Fruit fly (Drosophila melanogaster) whole organism, embryonic: ENCODE data around the gene mino.
A peak's percentile ranks its signal among the peaks of the same experiment; 100 is the strongest.

Source experiments
- Aef1 ChIP-seq: fragments of 200-800 bp; sonication (Bioruptor generic); IDR thresholded peaks from 3 replicates; pipeline ENCODE4 v1.3.6; 2022; ENCODE audit warnings: missing biosample characterization, missing genetic modification characterization
- Bgb ChIP-seq: fragments of 200-800 bp; sonication (Bioruptor generic); IDR thresholded peaks from 2 replicates; pipeline ENCODE4 v1.3.6; 2022; ENCODE audit warnings: missing biosample characterization, missing genetic modification characterization; ENCODE audit not compliant: partially characterized antibody
- CG10366 ChIP-seq: fragments of 200-800 bp; sonication (Bioruptor generic); IDR thresholded peaks from 2 replicates; pipeline ENCODE4 v1.3.6; 2022; ENCODE audit warnings: missing biosample characterization, missing genetic modification characterization
- CG11456 ChIP-seq: fragments of 200-800 bp; sonication (Bioruptor generic); IDR thresholded peaks from 3 replicates; pipeline ENCODE4 v1.3.6; 2022; ENCODE audit warnings: missing biosample characterization, missing genetic modification characterization
- CG12104 ChIP-seq: fragments of 200-800 bp; sonication (Bioruptor generic); optimal IDR thresholded peaks from 3 replicates; lab custom pipeline; 2016; ENCODE audit warnings: missing biosample characterization, missing genetic modification characterization
- CG12219 ChIP-seq: fragments of 200-800 bp; sonication (Bioruptor generic); optimal IDR thresholded peaks from 3 replicates; lab custom pipeline; 2018; ENCODE audit warnings: missing biosample characterization, mild to moderate bottlenecking, missing genetic modification characterization
- CG17359 ChIP-seq: fragments of 200-800 bp; sonication (Bioruptor generic); optimal IDR thresholded peaks from 3 replicates; lab custom pipeline; 2018; ENCODE audit warnings: missing biosample characterization, mild to moderate bottlenecking, missing genetic modification characterization, moderate library complexity
- CG17385 ChIP-seq: fragments of 200-800 bp; sonication (Bioruptor generic); optimal IDR thresholded peaks from 3 replicates; lab custom pipeline; 2018; ENCODE audit warnings: missing biosample characterization, mild to moderate bottlenecking, missing genetic modification characterization
- CG2129 ChIP-seq: fragments of 200-800 bp; sonication (Bioruptor generic); IDR thresholded peaks from 2 replicates; pipeline ENCODE4 v1.3.6; 2022; ENCODE audit warnings: missing biosample characterization, missing genetic modification characterization; ENCODE audit not compliant: partially characterized antibody
- CG31224 ChIP-seq: fragments of 200-800 bp; sonication (Bioruptor generic); IDR thresholded peaks from 2 replicates; pipeline ENCODE4 v1.3.6; 2022; ENCODE audit warnings: missing biosample characterization, missing genetic modification characterization
- CG31441 ChIP-seq: fragments of 200-800 bp; sonication (Bioruptor generic); IDR thresholded peaks from 2 replicates; pipeline ENCODE4 v1.3.6; 2022; ENCODE audit warnings: missing biosample characterization, missing genetic modification characterization
- CG42726 ChIP-seq: fragments of 200-800 bp; sonication (Bioruptor generic); IDR thresholded peaks from 2 replicates; pipeline ENCODE4 v1.3.6; 2022; ENCODE audit warnings: missing biosample characterization, missing genetic modification characterization; ENCODE audit not compliant: partially characterized antibody
- CG4328 ChIP-seq: fragments of 200-800 bp; sonication (Bioruptor generic); optimal IDR thresholded peaks from 3 replicates; lab custom pipeline; 2017; ENCODE audit warnings: missing biosample characterization, missing genetic modification reagents, missing genetic modification characterization
- CG6813 ChIP-seq: fragments of 200-800 bp; sonication (Bioruptor generic); optimal IDR thresholded peaks from 2 replicates; lab custom pipeline; 2017; ENCODE audit warnings: missing biosample characterization, missing genetic modification characterization, mild to moderate bottlenecking, moderate library complexity, missing genetic modification reagents
- CG8281 ChIP-seq: fragments of 200-800 bp; sonication (Bioruptor generic); optimal IDR thresholded peaks from 2 replicates; lab custom pipeline; 2018; ENCODE audit warnings: missing biosample characterization, mild to moderate bottlenecking, missing genetic modification characterization, moderate library complexity
- CG9437 ChIP-seq: fragments of 200-800 bp; sonication (Bioruptor generic); optimal IDR thresholded peaks from 2 replicates; lab custom pipeline; 2018; ENCODE audit warnings: missing biosample characterization, mild to moderate bottlenecking, missing genetic modification characterization
- CG9932 ChIP-seq: fragments of 200-800 bp; sonication (Bioruptor generic); IDR thresholded peaks from 2 replicates; pipeline ENCODE4 v1.3.6; 2022; ENCODE audit warnings: missing biosample characterization, missing genetic modification characterization
- CHES-1-like ChIP-seq: fragments of 200-800 bp; sonication (Bioruptor generic); optimal IDR thresholded peaks from 2 replicates; lab custom pipeline; 2016; ENCODE audit warnings: missing biosample characterization, missing genetic modification characterization
- HmgZ ChIP-seq: fragments of 200-800 bp; sonication (Bioruptor generic); optimal IDR thresholded peaks from 2 replicates; lab custom pipeline; 2018; ENCODE audit warnings: missing biosample characterization, mild to moderate bottlenecking, missing genetic modification characterization
- MBD-R2 ChIP-seq: fragments of 200-800 bp; sonication (Bioruptor generic); IDR thresholded peaks from 2 replicates; pipeline ENCODE4 v1.3.6; 2022; ENCODE audit warnings: missing biosample characterization, missing genetic modification characterization
- Med ChIP-seq: fragments of 200-800 bp; sonication (Bioruptor generic); peaks from one replicate; lab custom pipeline; 2016; ENCODE audit warnings: missing biosample characterization, missing genetic modification characterization, mild to moderate bottlenecking, inconsistent platforms, moderate library complexity
- Meics ChIP-seq: fragments of 200-800 bp; sonication (Bioruptor generic); optimal IDR thresholded peaks from 2 replicates; lab custom pipeline; 2017; ENCODE audit warnings: missing biosample characterization, mild to moderate bottlenecking, missing genetic modification characterization
- Mes4 ChIP-seq: fragments of 200-800 bp; sonication (Bioruptor generic); optimal IDR thresholded peaks from 2 replicates; lab custom pipeline; 2016; ENCODE audit warnings: missing biosample characterization, missing genetic modification characterization
- NC2α ChIP-seq: fragments of 200-800 bp; sonication (Bioruptor generic); optimal IDR thresholded peaks from 2 replicates; lab custom pipeline; 2016; ENCODE audit warnings: missing biosample characterization, missing genetic modification characterization
- Pdp1 ChIP-seq, 2 experiments: fragments of 200-800 bp; sonication (Bioruptor generic); optimal IDR thresholded peaks; 3 replicates each; lab custom pipeline; 2016; ENCODE audit warnings: missing biosample characterization in 2 of 2, missing genetic modification characterization in 2 of 2, mild to moderate bottlenecking in 1 of 2, moderate library complexity in 1 of 2
- Sox102F ChIP-seq: fragments of 200-800 bp; sonication (Bioruptor generic); optimal IDR thresholded peaks from 2 replicates; lab custom pipeline; 2018; ENCODE audit warnings: missing biosample characterization, mild to moderate bottlenecking, missing genetic modification characterization, moderate library complexity
- Taf1 ChIP-seq: fragments of 200-800 bp; sonication (Bioruptor generic); IDR thresholded peaks from 2 replicates; pipeline ENCODE4 v1.3.6; 2022; ENCODE audit warnings: missing biosample characterization, missing genetic modification characterization
- aop ChIP-seq: fragments of 200-800 bp; sonication (Bioruptor generic); IDR thresholded peaks from 2 replicates; pipeline ENCODE4 v1.3.6; 2022; ENCODE audit warnings: missing biosample characterization, missing genetic modification characterization
- az2 ChIP-seq: fragments of 200-800 bp; sonication (Bioruptor generic); optimal IDR thresholded peaks from 3 replicates; lab custom pipeline; 2016; ENCODE audit warnings: missing biosample characterization, missing genetic modification characterization
- bsh ChIP-seq, 2 experiments: fragments of 200-800 bp; sonication (Bioruptor generic); optimal IDR thresholded peaks; 2 replicates each; lab custom pipeline; 2017 to 2018; ENCODE audit warnings: mild to moderate bottlenecking in 2 of 2, missing biosample characterization in 2 of 2, missing genetic modification characterization in 2 of 2, moderate library complexity in 1 of 2
- chinmo ChIP-seq: fragments of 200-800 bp; sonication (Bioruptor generic); IDR thresholded peaks from 4 replicates; pipeline ENCODE4 v1.3.6; 2022; ENCODE audit warnings: missing biosample characterization, missing genetic modification characterization; ENCODE audit not compliant: partially characterized antibody
- eve ChIP-seq, 2 experiments: fragments of >200 bp; optimal IDR thresholded peaks; 2 replicates each; lab custom pipeline; 2017; ENCODE audit warnings: missing biosample characterization in 2 of 2, missing genetic modification characterization in 2 of 2
- fd102C ChIP-seq: fragments of 200-800 bp; sonication (Bioruptor generic); optimal IDR thresholded peaks from 2 replicates; lab custom pipeline; 2018; ENCODE audit warnings: missing biosample characterization, mild to moderate bottlenecking, missing genetic modification characterization, moderate library complexity
- gcm2 ChIP-seq: fragments of 200-800 bp; sonication (Bioruptor generic); optimal IDR thresholded peaks from 2 replicates; lab custom pipeline; 2016; ENCODE audit warnings: missing biosample characterization, missing genetic modification characterization
- gro ChIP-seq: fragments of 200-800 bp; sonication (Bioruptor generic); optimal IDR thresholded peaks from 2 replicates; lab custom pipeline; 2016; ENCODE audit warnings: missing biosample characterization, missing genetic modification characterization
- gsb ChIP-seq: fragments of 200-800 bp; sonication (Bioruptor generic); IDR thresholded peaks from 2 replicates; pipeline ENCODE4 v1.3.6; 2022; ENCODE audit warnings: missing biosample characterization, missing genetic modification characterization
- gsb-n ChIP-seq: fragments of 200-800 bp; sonication (Bioruptor generic); optimal IDR thresholded peaks from 3 replicates; lab custom pipeline; 2018; ENCODE audit warnings: missing biosample characterization, mild to moderate bottlenecking, missing genetic modification characterization
- lmd ChIP-seq: fragments of 200-800 bp; sonication (Bioruptor generic); IDR thresholded peaks from 2 replicates; pipeline ENCODE4 v1.3.6; 2022; ENCODE audit warnings: missing biosample characterization, missing genetic modification characterization
- nom ChIP-seq: fragments of 200-800 bp; sonication (Bioruptor generic); optimal IDR thresholded peaks from 2 replicates; lab custom pipeline; 2017; ENCODE audit warnings: missing biosample characterization, missing genetic modification characterization, mild to moderate bottlenecking, moderate library complexity, missing genetic modification reagents
- peb ChIP-seq: fragments of 200-800 bp; sonication (Bioruptor generic); IDR thresholded peaks from 2 replicates; pipeline ENCODE4 v1.3.6; 2022; ENCODE audit warnings: missing biosample characterization, missing genetic modification characterization
- ranshi ChIP-seq: fragments of 200-800 bp; sonication (Bioruptor generic); IDR thresholded peaks from 2 replicates; pipeline ENCODE4 v1.3.6; 2022; ENCODE audit warnings: missing biosample characterization, missing genetic modification characterization
- slbo ChIP-seq: fragments of 200-800 bp; sonication (Bioruptor generic); IDR thresholded peaks from 2 replicates; pipeline ENCODE4 v1.3.6; 2022; ENCODE audit warnings: missing biosample characterization, missing genetic modification characterization
- sna ChIP-seq: fragments of 200-800 bp; sonication (Bioruptor generic); IDR thresholded peaks from 2 replicates; pipeline ENCODE4 v1.3.6; 2022; ENCODE audit warnings: missing biosample characterization, missing genetic modification characterization; ENCODE audit not compliant: partially characterized antibody
- sob ChIP-seq: fragments of 200-800 bp; sonication (Bioruptor generic); IDR thresholded peaks from 2 replicates; pipeline ENCODE4 v1.3.6; 2022; ENCODE audit warnings: missing biosample characterization, missing genetic modification characterization
- tgo ChIP-seq: fragments of 200-800 bp; sonication (Bioruptor generic); IDR thresholded peaks from 3 replicates; pipeline ENCODE4 v1.3.6; 2022; ENCODE audit warnings: missing biosample characterization, missing genetic modification characterization
- tin ChIP-seq: fragments of 200-800 bp; sonication (Bioruptor generic); optimal IDR thresholded peaks from 3 replicates; lab custom pipeline; 2016; ENCODE audit warnings: missing biosample characterization, missing genetic modification characterization
- tx ChIP-seq: fragments of 200-800 bp; sonication (Bioruptor generic); optimal IDR thresholded peaks from 2 replicates; lab custom pipeline; 2016; ENCODE audit warnings: missing biosample characterization, missing genetic modification characterization
- vvl ChIP-seq: fragments of 200-800 bp; sonication (Bioruptor generic); IDR thresholded peaks from 2 replicates; pipeline ENCODE4 v1.3.6; 2022; ENCODE audit warnings: missing biosample characterization, missing genetic modification characterization
- zen ChIP-seq: fragments of 200-800 bp; sonication (Bioruptor generic); optimal IDR thresholded peaks from 3 replicates; lab custom pipeline; 2018; ENCODE audit warnings: missing biosample characterization, mild to moderate bottlenecking, missing genetic modification characterization, moderate library complexity
- zfh2 ChIP-seq: fragments of 200-800 bp; sonication (Bioruptor generic); optimal IDR thresholded peaks from 2 replicates; lab custom pipeline; 2016; ENCODE audit warnings: missing biosample characterization, missing genetic modification characterization

Gene mino

dm6 chr3R:27948421-27948906 is 23.5 kb downstream of the mino start, which contains the start of gene Gp93 (continued):
- peak; percentile 15 for TF ChIP-seq CG12219
- peak; percentile 35 for TF ChIP-seq tx
- peak; percentile 66 for TF ChIP-seq az2 (GFP tag; lab: Kevin White, UChicago)
- TF ChIP-seq zen (tag; lab: Kevin White, UChicago) = peak; percentile 33
- 0 out of 3 replicates have a peak, but pooled peaks have one; percentile 43 for TF ChIP-seq CG11456 (GFP tag; lab: Robert Waterston, UW)
- TF ChIP-seq tin (GFP tag; lab: Kevin White, UChicago) = peak; percentile 31
- peak; percentile 57; the same call in 1 of the 2 replicates for TF ChIP-seq CG42726 (GFP tag; lab: Robert Waterston, UW)
- no peak for TF ChIP-seq CG2129
- peak; percentile 47 for TF ChIP-seq CG17359 (tag; lab: Kevin White, UChicago)
- no peak for TF ChIP-seq zfh2 (GFP tag; lab: Kevin White, UChicago)
- TF ChIP-seq CG9437 (GFP tag; lab: Kevin White, UChicago) = peak; percentile 31
- TF ChIP-seq Mes4 (GFP tag; lab: Kevin White, UChicago) = no peak
- peak; percentile 55 for TF ChIP-seq CHES-1-like (GFP tag; lab: Kevin White, UChicago)
- peak; percentile 44 for TF ChIP-seq CG17385 (GFP tag; lab: Kevin White, UChicago)
- peak; percentile 53 for TF ChIP-seq Meics (GFP tag; lab: Kevin White, UChicago)
- no peak for TF ChIP-seq Sox102F (GFP tag; lab: Kevin White, UChicago)
- no peak for TF ChIP-seq eve (GFP tag; optimal IDR thresholded peaks at IDR 0.05; lab: Kevin White, UChicago)
- TF ChIP-seq gro (GFP tag; lab: Kevin White, UChicago) = no peak
- TF ChIP-seq gsb-n = no peak
- no peak for TF ChIP-seq gsb (GFP tag; lab: Robert Waterston, UW)
- peak; percentile 45 for TF ChIP-seq CG4328 (GFP tag; lab: Kevin White, UChicago)
- peak; percentile 57 for TF ChIP-seq NC2α
- TF ChIP-seq Bgb (GFP tag; lab: Robert Waterston, UW) = 0 out of 2 replicates have a peak, but pooled peaks have one; percentile 20
- TF ChIP-seq CG12104 (GFP tag; lab: Kevin White, UChicago) = no peak
- 0 out of 2 replicates have a peak, but pooled peaks have one; percentile 12 for TF ChIP-seq ranshi (GFP tag; lab: Robert Waterston, UW)
- no peak for TF ChIP-seq peb (GFP tag; lab: Robert Waterston, UW)
- peak; percentile 55; the same call in 2 of the 3 replicates for TF ChIP-seq Aef1 (GFP tag; lab: Robert Waterston, UW)
- TF ChIP-seq CG31224 (GFP tag; lab: Robert Waterston, UW) = peak; percentile 47; the same call in 1 of the 2 replicates
- peak; percentile 20 to 53 for TF ChIP-seq bsh (GFP tag; optimal IDR thresholded peaks at IDR 0.05; lab: Kevin White, UChicago)
- peak; percentile 48 for TF ChIP-seq MBD-R2 (GFP tag; lab: Robert Waterston, UW)
- TF ChIP-seq lmd (GFP tag; lab: Robert Waterston, UW) = peak; percentile 66
- TF ChIP-seq sna = no peak
- TF ChIP-seq CG9932 (GFP tag; lab: Robert Waterston, UW) = peak; percentile 73
- TF ChIP-seq CG8281 (tag; lab: Kevin White, UChicago) = no peak
- TF ChIP-seq gcm2 = no peak
- TF ChIP-seq CG6813 (GFP tag; lab: Kevin White, UChicago) = no peak
- peak; percentile 89 for TF ChIP-seq Med (GFP tag; lab: Kevin White, UChicago)
- TF ChIP-seq CG10366 (GFP tag; lab: Robert Waterston, UW) = peak; percentile 71
- peak; percentile 48 for TF ChIP-seq HmgZ
- TF ChIP-seq sob (GFP tag; lab: Robert Waterston, UW) = peak; percentile 69
- TF ChIP-seq CG31441 (GFP tag; lab: Robert Waterston, UW) = no peak; the same call in 1 of the 2 replicates
- TF ChIP-seq Pdp1 (GFP tag; optimal IDR thresholded peaks at IDR 0.05; lab: Kevin White, UChicago) = peak in 1 of 2 experiments; percentile 34
- peak; percentile 71; the same call in 2 of the 3 replicates for TF ChIP-seq tgo (GFP tag; lab: Robert Waterston, UW)
- TF ChIP-seq nom (GFP tag; lab: Kevin White, UChicago) = peak; percentile 67
- peak; percentile 60; the same call in 1 of the 4 replicates for TF ChIP-seq chinmo (GFP tag; lab: Robert Waterston, UW)
- TF ChIP-seq Taf1 (GFP tag; lab: Robert Waterston, UW) = no peak
- TF ChIP-seq vvl = peak; percentile 73
- TF ChIP-seq fd102C = no peak
- TF ChIP-seq slbo (GFP tag; lab: Robert Waterston, UW) = peak; percentile 86
- TF ChIP-seq aop (GFP tag; lab: Robert Waterston, UW) = no peak
